Worm (Caenorhabditis elegans): ENCODE results near the gene ugt-38.

DNA sequence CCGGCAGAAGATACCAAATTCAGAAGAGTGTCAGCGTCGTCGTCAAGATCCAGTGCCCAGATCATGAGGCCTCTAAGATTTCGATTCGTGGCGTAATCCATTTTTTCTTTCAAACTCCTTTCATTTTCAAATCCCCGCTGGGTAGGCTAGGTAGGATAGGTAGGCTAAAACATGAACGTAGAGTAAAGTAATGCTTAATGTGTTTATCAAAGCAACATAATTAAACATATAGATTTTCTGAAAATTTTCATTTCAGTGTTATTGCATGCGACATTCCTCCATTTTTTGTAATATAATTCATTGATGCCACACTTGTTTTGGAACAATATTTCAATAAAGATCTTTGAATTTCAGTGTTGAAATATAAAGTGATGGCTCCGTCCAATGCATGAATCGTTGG, 17.8 kb downstream of the ugt-38 start, which contains the start of gene T01C4.8:
- TF ChIP-seq nhr-28 (tag; optimal IDR thresholded peaks at IDR 0.05) (no peak), ham-2 (GFP tag; optimal IDR thresholded peaks at IDR 0.05) (no peak), pha-4 (tag; optimal IDR thresholded peaks at IDR 0.05) (no peak), elt-1 (tag; optimal IDR thresholded peaks at IDR 0.05; ENCODE audit: borderline replicate concordance, insufficient read depth) (no peak), ztf-11 (tag; optimal IDR thresholded peaks at IDR 0.05) (no peak), ceh-43 (GFP tag; optimal IDR thresholded peaks at IDR 0.05) (no peak), elt-3 (tag; optimal IDR thresholded peaks at IDR 0.05) (no peak), nhr-76 (tag; optimal IDR thresholded peaks at IDR 0.05) (no peak), flh-1 (GFP tag; optimal IDR thresholded peaks at IDR 0.05) (no peak), lin-13 (tag; optimal IDR thresholded peaks at IDR 0.05) (no peak), nhr-237 (tag; optimal IDR thresholded peaks at IDR 0.05) (no peak), lsy-2 (tag; optimal IDR thresholded peaks at IDR 0.05) (no peak), mab-5 (tag; optimal IDR thresholded peaks at IDR 0.05) (no peak), snpc-4 (tag; optimal IDR thresholded peaks at IDR 0.05) (no peak)

Measured in whole organism, mixed stage, embryonic.